Fruit fly (Drosophila melanogaster) whole organism, embryonic: ENCODE data around the gene Hand.

Experiments
- BtbVII ChIP-seq: fragments of 200-800 bp; sonication (Bioruptor generic); optimal IDR thresholded peaks from 3 replicates; lab custom pipeline; 2017; ENCODE audit warnings: missing biosample characterization, mild to moderate bottlenecking, missing genetic modification characterization
- CG10321 ChIP-seq: fragments of 200-800 bp; sonication (Bioruptor generic); IDR thresholded peaks from 2 replicates; pipeline ENCODE4 v1.3.6; 2022; ENCODE audit warnings: missing biosample characterization, missing genetic modification characterization
- CG10979 ChIP-seq: fragments of 200-800 bp; sonication (Bioruptor generic); optimal IDR thresholded peaks from 2 replicates; lab custom pipeline; 2018; ENCODE audit warnings: missing biosample characterization, mild to moderate bottlenecking, missing genetic modification characterization, moderate library complexity
- CG11247 ChIP-seq: fragments of 200-800 bp; sonication (Bioruptor generic); IDR thresholded peaks from 2 replicates; pipeline ENCODE4 v1.3.6; 2022; ENCODE audit warnings: missing biosample characterization, missing genetic modification characterization
- CG11560 ChIP-seq: fragments of 200-800 bp; sonication (Bioruptor generic); IDR thresholded peaks from 3 replicates; pipeline ENCODE4 v1.3.6; 2022; ENCODE audit warnings: missing biosample characterization, missing genetic modification characterization
- CG12659 ChIP-seq: fragments of 200-800 bp; sonication (Bioruptor generic); optimal IDR thresholded peaks from 3 replicates; lab custom pipeline; 2017; ENCODE audit warnings: mild to moderate bottlenecking, missing biosample characterization, missing genetic modification reagents, missing genetic modification characterization
- CG12769 ChIP-seq: fragments of 200-800 bp; sonication (Bioruptor generic); optimal IDR thresholded peaks from 2 replicates; lab custom pipeline; 2019; ENCODE audit warnings: missing biosample characterization, mild to moderate bottlenecking, missing genetic modification characterization, moderate library complexity
- CG14441 ChIP-seq: fragments of 200-800 bp; sonication (Bioruptor generic); IDR thresholded peaks from 2 replicates; pipeline ENCODE4 v1.3.6; 2022; ENCODE audit warnings: missing biosample characterization, missing genetic modification characterization
- CG15011 ChIP-seq: fragments of 200-800 bp; sonication (Bioruptor generic); optimal IDR thresholded peaks from 3 replicates; lab custom pipeline; 2018; ENCODE audit warnings: missing biosample characterization, mild to moderate bottlenecking, missing genetic modification characterization
- CG15696 ChIP-seq: fragments of 200-800 bp; sonication (Bioruptor generic); optimal IDR thresholded peaks from 2 replicates; lab custom pipeline; 2019; ENCODE audit warnings: missing biosample characterization, mild to moderate bottlenecking, missing genetic modification characterization, moderate library complexity
- CG17385 ChIP-seq: fragments of 200-800 bp; sonication (Bioruptor generic); optimal IDR thresholded peaks from 3 replicates; lab custom pipeline; 2018; ENCODE audit warnings: missing biosample characterization, mild to moderate bottlenecking, missing genetic modification characterization
- CG1832 ChIP-seq: fragments of 200-800 bp; sonication (Bioruptor generic); optimal IDR thresholded peaks from 2 replicates; lab custom pipeline; 2017; ENCODE audit warnings: missing biosample characterization, mild to moderate bottlenecking, missing genetic modification characterization, inconsistent platforms
- CG18619 ChIP-seq: fragments of 200-800 bp; sonication (Bioruptor generic); optimal IDR thresholded peaks from 3 replicates; lab custom pipeline; 2017; ENCODE audit warnings: missing biosample characterization, mild to moderate bottlenecking, missing genetic modification characterization
- CG2712 ChIP-seq: fragments of 200-800 bp; optimal IDR thresholded peaks from 3 replicates; lab custom pipeline; 2019; ENCODE audit warnings: missing biosample characterization, mild to moderate bottlenecking, missing genetic modification characterization, moderate library complexity
- CG30403 ChIP-seq: fragments of 200-800 bp; sonication (Bioruptor generic); optimal IDR thresholded peaks from 3 replicates; lab custom pipeline; 2016; ENCODE audit warnings: missing biosample characterization, missing genetic modification characterization
- CG30431 ChIP-seq: fragments of 200-800 bp; sonication (Bioruptor generic); optimal IDR thresholded peaks from 2 replicates; lab custom pipeline; 2017; ENCODE audit warnings: missing biosample characterization, missing genetic modification characterization
- CG32767 ChIP-seq: fragments of 200-800 bp; sonication (Bioruptor generic); IDR thresholded peaks from 2 replicates; pipeline ENCODE4 v1.3.6; 2022; ENCODE audit warnings: missing biosample characterization, missing genetic modification characterization
- CG32772 ChIP-seq: fragments of 200-800 bp; sonication (Bioruptor generic); IDR thresholded peaks from 2 replicates; pipeline ENCODE4 v1.3.6; 2022; ENCODE audit warnings: missing biosample characterization, missing genetic modification characterization
- CG33213 ChIP-seq: fragments of 200-800 bp; sonication (Bioruptor generic); optimal IDR thresholded peaks from 3 replicates; lab custom pipeline; 2016; ENCODE audit warnings: missing biosample characterization, missing genetic modification characterization
- CG42726 ChIP-seq: fragments of 200-800 bp; sonication (Bioruptor generic); IDR thresholded peaks from 2 replicates; pipeline ENCODE4 v1.3.6; 2022; ENCODE audit warnings: missing biosample characterization, missing genetic modification characterization; ENCODE audit not compliant: partially characterized antibody
- CG4617 ChIP-seq: fragments of 200-800 bp; sonication (Bioruptor generic); optimal IDR thresholded peaks from 3 replicates; lab custom pipeline; 2016; ENCODE audit warnings: missing biosample characterization, missing genetic modification characterization, borderline replicate concordance
- CG6689 ChIP-seq: fragments of 200-800 bp; sonication (Bioruptor generic); IDR thresholded peaks from 2 replicates; pipeline ENCODE4 v1.3.6; 2022; ENCODE audit warnings: missing biosample characterization, missing genetic modification characterization
- CG7987 ChIP-seq: fragments of 200-800 bp; sonication (Bioruptor generic); optimal IDR thresholded peaks from 2 replicates; lab custom pipeline; 2018; ENCODE audit warnings: missing biosample characterization, mild to moderate bottlenecking, missing genetic modification characterization, moderate library complexity
- CG9797 ChIP-seq: fragments of 200-800 bp; sonication (Bioruptor generic); optimal IDR thresholded peaks from 3 replicates; lab custom pipeline; 2018; ENCODE audit warnings: missing biosample characterization, mild to moderate bottlenecking, missing genetic modification characterization
- CTCF ChIP-seq: fragments of 200-800 bp; sonication (Bioruptor generic); optimal IDR thresholded peaks from 2 replicates; lab custom pipeline; 2017; ENCODE audit warnings: missing biosample characterization, mild to moderate bottlenecking, missing genetic modification characterization, moderate library complexity
- Dek ChIP-seq: fragments of 200-800 bp; sonication (Bioruptor generic); optimal IDR thresholded peaks from 3 replicates; lab custom pipeline; 2019; ENCODE audit warnings: missing biosample characterization, mild to moderate bottlenecking, missing genetic modification characterization, moderate library complexity
- Dfd ChIP-seq, 2 experiments: fragments of >200 bp; optimal IDR thresholded peaks; 2 replicates each; lab custom pipeline; 2017; ENCODE audit warnings: missing biosample characterization in 2 of 2, missing genetic modification characterization in 2 of 2
- Ets97D ChIP-seq: fragments of 200-800 bp; sonication (Bioruptor generic); optimal IDR thresholded peaks from 3 replicates; lab custom pipeline; 2016; ENCODE audit warnings: missing biosample characterization, missing genetic modification characterization
- H15 ChIP-seq: fragments of 200-800 bp; sonication (Bioruptor generic); IDR thresholded peaks from 3 replicates; pipeline ENCODE4 v1.3.6; 2022; ENCODE audit warnings: missing biosample characterization, missing genetic modification characterization
- HLH4C ChIP-seq: fragments of 200-800 bp; sonication (Bioruptor generic); IDR thresholded peaks from 3 replicates; pipeline ENCODE4 v1.3.6; 2022; ENCODE audit warnings: missing biosample characterization, missing genetic modification characterization; ENCODE audit not compliant: partially characterized antibody
- Sox100B ChIP-seq: fragments of 200-800 bp; sonication (Bioruptor generic); optimal IDR thresholded peaks from 3 replicates; lab custom pipeline; 2018; ENCODE audit warnings: missing biosample characterization, mild to moderate bottlenecking, missing genetic modification characterization
- Tbp ChIP-seq: fragments of >200 bp; optimal IDR thresholded peaks from 2 replicates; lab custom pipeline; 2018; ENCODE audit warnings: missing biosample characterization, missing genetic modification characterization
- Vsx1 ChIP-seq: fragments of 200-800 bp; sonication (Bioruptor generic); optimal IDR thresholded peaks from 2 replicates; lab custom pipeline; 2017; ENCODE audit warnings: missing biosample characterization, mild to moderate bottlenecking, missing genetic modification characterization, missing genetic modification reagents
- Xbp1 ChIP-seq: fragments of 200-800 bp; sonication (Bioruptor generic); optimal IDR thresholded peaks from 3 replicates; lab custom pipeline; 2016; ENCODE audit warnings: missing biosample characterization, mild to moderate bottlenecking, missing genetic modification characterization
- Xrp1 ChIP-seq: fragments of 200-800 bp; sonication (Bioruptor generic); IDR thresholded peaks from 2 replicates; pipeline ENCODE4 v1.3.6; 2022; ENCODE audit warnings: missing biosample characterization, missing genetic modification characterization
- amos ChIP-seq: fragments of 200-800 bp; sonication (Bioruptor generic); IDR thresholded peaks from 2 replicates; pipeline ENCODE4 v1.3.6; 2022; ENCODE audit warnings: missing biosample characterization, missing genetic modification characterization; ENCODE audit not compliant: partially characterized antibody
- ap ChIP-seq: fragments of 200-800 bp; sonication (Bioruptor generic); IDR thresholded peaks from 2 replicates; pipeline ENCODE4 v1.3.6; 2022; ENCODE audit warnings: missing biosample characterization, missing genetic modification characterization
- bcd ChIP-seq: fragments of 200-800 bp; sonication (Bioruptor generic); optimal IDR thresholded peaks from 2 replicates; lab custom pipeline; 2017; ENCODE audit warnings: missing biosample characterization, mild to moderate bottlenecking, missing genetic modification characterization
- cg ChIP-seq: fragments of 200-800 bp; sonication (Bioruptor generic); optimal IDR thresholded peaks from 3 replicates; lab custom pipeline; 2019; ENCODE audit warnings: missing biosample characterization, mild to moderate bottlenecking, missing genetic modification characterization, moderate library complexity
- da ChIP-seq: fragments of 200-800 bp; sonication (Bioruptor generic); optimal IDR thresholded peaks from 2 replicates; lab custom pipeline; 2016; ENCODE audit warnings: missing biosample characterization, missing genetic modification characterization
- fd64A ChIP-seq: fragments of 200-800 bp; sonication (Bioruptor generic); optimal IDR thresholded peaks from 3 replicates; lab custom pipeline; 2018; ENCODE audit warnings: missing biosample characterization, mild to moderate bottlenecking, missing genetic modification characterization
- fd96Cb ChIP-seq: fragments of 200-800 bp; sonication (Bioruptor generic); optimal IDR thresholded peaks from 2 replicates; lab custom pipeline; 2018; ENCODE audit warnings: missing biosample characterization, mild to moderate bottlenecking, missing genetic modification characterization, moderate library complexity
- jigr1 ChIP-seq: fragments of 200-800 bp; sonication (Bioruptor generic); IDR thresholded peaks from 3 replicates; pipeline ENCODE4 v1.3.6; 2022; ENCODE audit warnings: missing biosample characterization, missing genetic modification characterization
- mld ChIP-seq: fragments of 200-800 bp; sonication (Bioruptor generic); IDR thresholded peaks from 3 replicates; pipeline ENCODE4 v1.3.6; 2022; ENCODE audit warnings: missing biosample characterization, missing genetic modification characterization; ENCODE audit not compliant: partially characterized antibody
- nerfin-1 ChIP-seq: fragments of 200-800 bp; sonication (Bioruptor generic); optimal IDR thresholded peaks from 3 replicates; lab custom pipeline; 2019; ENCODE audit warnings: missing biosample characterization, mild to moderate bottlenecking, missing genetic modification characterization, moderate library complexity
- onecut ChIP-seq: fragments of 200-800 bp; sonication (Bioruptor generic); IDR thresholded peaks from 2 replicates; pipeline ENCODE4 v1.3.6; 2022; ENCODE audit warnings: missing biosample characterization, missing genetic modification characterization
- slou ChIP-seq: fragments of 200-800 bp; sonication (Bioruptor generic); optimal IDR thresholded peaks from 3 replicates; lab custom pipeline; 2016; ENCODE audit warnings: missing biosample characterization, missing genetic modification characterization
- sob ChIP-seq: fragments of 200-800 bp; sonication (Bioruptor generic); IDR thresholded peaks from 2 replicates; pipeline ENCODE4 v1.3.6; 2022; ENCODE audit warnings: missing biosample characterization, missing genetic modification characterization
- sug ChIP-seq: fragments of 200-800 bp; optimal IDR thresholded peaks from 2 replicates; lab custom pipeline; 2019; ENCODE audit warnings: missing biosample characterization, mild to moderate bottlenecking, missing genetic modification characterization, moderate library complexity
- tna ChIP-seq: fragments of 200-800 bp; sonication (Bioruptor generic); IDR thresholded peaks from 2 replicates; pipeline ENCODE4 v1.3.6; 2022; ENCODE audit warnings: missing biosample characterization, missing genetic modification characterization; ENCODE audit not compliant: partially characterized antibody
- wek ChIP-seq: fragments of 200-800 bp; sonication (Bioruptor generic); optimal IDR thresholded peaks from 3 replicates; lab custom pipeline; 2018; ENCODE audit warnings: missing biosample characterization, mild to moderate bottlenecking, missing genetic modification characterization, moderate library complexity

Gene Hand

DNA sequence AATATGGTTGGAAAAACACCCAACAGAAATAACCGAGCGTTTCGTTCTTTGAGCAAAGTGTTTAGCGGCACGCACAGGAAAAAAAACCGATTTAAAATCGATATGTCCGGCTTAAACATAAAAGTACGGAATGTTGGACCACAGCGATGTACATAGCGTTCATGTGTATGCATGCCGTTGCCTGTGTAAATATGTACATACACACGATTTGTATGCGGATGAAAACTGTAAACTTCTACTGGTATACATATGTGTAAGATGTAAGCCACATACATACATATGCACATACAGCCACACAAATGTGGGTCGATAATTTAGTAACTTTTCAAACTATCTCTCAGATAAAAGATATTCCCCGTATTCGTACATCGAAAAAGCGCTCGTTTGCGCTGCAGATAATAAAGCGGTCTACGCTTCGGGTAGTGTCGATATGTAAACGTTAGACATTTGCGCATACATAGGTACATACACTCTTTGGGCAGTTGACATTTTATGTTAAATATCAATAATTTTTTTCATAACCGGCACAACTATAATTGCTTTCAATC lies 45.5 kb downstream of the Hand start (continued):
- no peak for TF ChIP-seq Tbp (GFP tag; lab: Kevin White, UChicago)
- no peak for TF ChIP-seq bcd
- TF ChIP-seq CG14441 (GFP tag; lab: Robert Waterston, UW) = no peak
- no peak for TF ChIP-seq CG9797 (GFP tag; lab: Kevin White, UChicago)
- no peak for TF ChIP-seq CG11560
- TF ChIP-seq Dfd (GFP tag; optimal IDR thresholded peaks at IDR 0.05; lab: Kevin White, UChicago) = no peak
- TF ChIP-seq da = no peak
- peak; percentile 79 for TF ChIP-seq cg (GFP tag; lab: Kevin White, UChicago)
- no peak for TF ChIP-seq jigr1 (GFP tag; lab: Robert Waterston, UW)
- TF ChIP-seq Sox100B (GFP tag; lab: Kevin White, UChicago) = peak; percentile 75
- TF ChIP-seq CG17385 (GFP tag; lab: Kevin White, UChicago) = no peak
- peak; percentile 72 for TF ChIP-seq CG7987 (GFP tag; lab: Kevin White, UChicago)
- TF ChIP-seq wek (GFP tag; lab: Kevin White, UChicago) = peak; percentile 70
- peak; percentile 16 for TF ChIP-seq sug (tag; lab: Kevin White, UChicago)
- no peak for TF ChIP-seq CTCF
- no peak for TF ChIP-seq CG18619 (GFP tag; lab: Kevin White, UChicago)
- TF ChIP-seq sob = no peak; the same call in 1 of the 2 replicates
- TF ChIP-seq CG1832 (GFP tag; lab: Kevin White, UChicago) = no peak
- TF ChIP-seq CG6689 (GFP tag; lab: Robert Waterston, UW) = no peak
- no peak for TF ChIP-seq Xbp1 (GFP tag; lab: Kevin White, UChicago)
- TF ChIP-seq tna (GFP tag; lab: Robert Waterston, UW) = no peak
- TF ChIP-seq CG32767 (GFP tag; lab: Robert Waterston, UW) = peak; percentile 69; the same call in 1 of the 2 replicates
- no peak for TF ChIP-seq slou (GFP tag; lab: Kevin White, UChicago)
- no peak for TF ChIP-seq CG15011 (GFP tag; lab: Kevin White, UChicago)
- peak; percentile 9 for TF ChIP-seq CG2712 (tag; lab: Kevin White, UChicago)
- TF ChIP-seq mld (GFP tag; lab: Robert Waterston, UW) = no peak
- no peak for TF ChIP-seq H15
- TF ChIP-seq CG30403 (GFP tag; lab: Kevin White, UChicago) = no peak
- peak; percentile 41 for TF ChIP-seq CG33213 (GFP tag; lab: Kevin White, UChicago)
- peak; percentile 83 for TF ChIP-seq CG15696 (tag; lab: Kevin White, UChicago)
- no peak for TF ChIP-seq fd96Cb
- no peak for TF ChIP-seq CG11247 (GFP tag; lab: Robert Waterston, UW)
- TF ChIP-seq fd64A (GFP tag; lab: Kevin White, UChicago) = peak; percentile 75
- TF ChIP-seq Ets97D (GFP tag; lab: Kevin White, UChicago) = no peak
- peak; percentile 91 for TF ChIP-seq nerfin-1 (tag; lab: Kevin White, UChicago)
- TF ChIP-seq BtbVII (GFP tag; lab: Kevin White, UChicago) = peak; percentile 60
- TF ChIP-seq ap = no peak
- TF ChIP-seq HLH4C (GFP tag; lab: Robert Waterston, UW) = no peak
- no peak for TF ChIP-seq CG30431
- TF ChIP-seq CG4617 = no peak
- TF ChIP-seq Dek = no peak
- peak; percentile 1 for TF ChIP-seq CG12659
- no peak for TF ChIP-seq Vsx1
- TF ChIP-seq amos = no peak
- TF ChIP-seq onecut (GFP tag; lab: Robert Waterston, UW) = peak; percentile 80
- TF ChIP-seq CG42726 = no peak
- TF ChIP-seq CG10979 (tag; lab: Kevin White, UChicago) = no peak
- TF ChIP-seq CG32772 (GFP tag; lab: Robert Waterston, UW) = no peak
- TF ChIP-seq CG10321 (GFP tag; lab: Robert Waterston, UW) = no peak
- TF ChIP-seq Xrp1 (GFP tag; lab: Robert Waterston, UW) = peak; percentile 64
- no peak for TF ChIP-seq CG12769 (tag; lab: Kevin White, UChicago)
